Fruit fly (Drosophila melanogaster) whole organism, prepupa: ENCODE data around the gene lectin-22C.

Experiments used
- CG32006 ChIP-seq: fragments of 200-800 bp; sonication (Bioruptor generic); optimal IDR thresholded peaks from 3 replicates; lab custom pipeline; 2017; ENCODE audit warnings: missing biosample characterization, mild to moderate bottlenecking, missing genetic modification characterization
- Ets96B ChIP-seq: fragments of 200-800 bp; optimal IDR thresholded peaks from 2 replicates; lab custom pipeline; 2019; ENCODE audit warnings: missing biosample characterization, mild to moderate bottlenecking, missing genetic modification characterization, moderate library complexity
- eg ChIP-seq: fragments of 200-800 bp; sonication (Bioruptor generic); IDR thresholded peaks from 3 replicates; pipeline ENCODE4 v1.3.6; 2022; ENCODE audit warnings: missing biosample characterization, missing genetic modification characterization
- topi ChIP-seq: fragments of 200-800 bp; sonication (Bioruptor generic); optimal IDR thresholded peaks from 3 replicates; lab custom pipeline; 2016; ENCODE audit warnings: missing biosample characterization, missing genetic modification characterization

- TF ChIP-seq eg (no peak), topi (peak; percentile 13), CG32006 (no peak), Ets96B (no peak)
Measured at dm6 chr2L:2032076-2032475, 5.0 kb downstream of the lectin-22C start.
